Worm (Caenorhabditis elegans): ENCODE measurements around the gene C16C4.17.

Gene C16C4.17

ce11 chrII:1819944-1820570 lies 44.3 kb upstream of the C16C4.17 start, which contains the start of gene fbxc-19 (continued):
- TF ChIP-seq zag-1 (tag; optimal IDR thresholded peaks at IDR 0.05) (no peak), lin-39 (tag; optimal IDR thresholded peaks at IDR 0.05) (no peak), jun-1 (tag; optimal IDR thresholded peaks at IDR 0.05) (peak; percentile 75), efl-1 (optimal IDR thresholded peaks at IDR 0.05) (peak; percentile 77 to 78), efl-1 (GFP tag; optimal IDR thresholded peaks at IDR 0.05 in 1 of 2) (peak; percentile 63 to 94), snpc-4 (tag; optimal IDR thresholded peaks at IDR 0.05) (peak; percentile 45), elt-2 (tag; optimal IDR thresholded peaks at IDR 0.05) (peak; percentile 100), nhr-71 (tag; optimal IDR thresholded peaks at IDR 0.05) (peak; percentile 72), sox-4 (tag; optimal IDR thresholded peaks at IDR 0.05) (no peak), nhr-11 (tag; optimal IDR thresholded peaks at IDR 0.05) (peak; percentile 63), nhr-77 (tag; optimal IDR thresholded peaks at IDR 0.05) (peak; percentile 38), lin-13 (GFP tag; optimal IDR thresholded peaks at IDR 0.05) (peak; percentile 40), mep-1 (tag; optimal IDR thresholded peaks at IDR 0.05) (peak; percentile 58), fkh-8 (tag; optimal IDR thresholded peaks at IDR 0.05) (no peak), unc-86 (tag; optimal IDR thresholded peaks at IDR 0.05) (no peak), lin-15B (tag; optimal IDR thresholded peaks at IDR 0.05) (peak; percentile 4), alr-1 (tag; optimal IDR thresholded peaks at IDR 0.05; ENCODE audit: borderline replicate concordance) (no peak), tbx-2 (tag; optimal IDR thresholded peaks at IDR 0.05) (peak; percentile 34), ces-1 (GFP tag; optimal IDR thresholded peaks at IDR 0.05) (no peak), nhr-19 (GFP tag; conservative IDR thresholded peaks at IDR 0.05) (peak; percentile 37), tlp-1 (tag; optimal IDR thresholded peaks at IDR 0.05) (peak; percentile 81), nhr-237 (tag; optimal IDR thresholded peaks at IDR 0.05) (peak; percentile 64), skn-1 (tag; optimal IDR thresholded peaks at IDR 0.05) (peak; percentile 91), lin-14 (GFP tag; optimal IDR thresholded peaks at IDR 0.05) (peak; percentile 73), nhr-20 (tag; optimal IDR thresholded peaks at IDR 0.05) (peak; percentile 60), C16A3.4 (tag; optimal IDR thresholded peaks at IDR 0.05) (peak; percentile 34), sptf-1 (tag; optimal IDR thresholded peaks at IDR 0.05) (no peak), blmp-1 (tag; optimal IDR thresholded peaks at IDR 0.05) (peak; percentile 35), egl-13 (tag; optimal IDR thresholded peaks at IDR 0.05) (no peak), lir-3 (tag; optimal IDR thresholded peaks at IDR 0.05; ENCODE audit: poor library complexity) (peak; percentile 38), lsy-2 (tag; optimal IDR thresholded peaks at IDR 0.05) (peak; percentile 67 to 79), C04F5.9 (tag; optimal IDR thresholded peaks at IDR 0.05) (no peak), F16B12.6 (tag; optimal IDR thresholded peaks at IDR 0.05) (peak; percentile 22), irx-1 (tag; optimal IDR thresholded peaks at IDR 0.05) (no peak), elt-3 (tag; optimal IDR thresholded peaks at IDR 0.05) (peak in 3 of 6 experiments; percentile 60 to 96 (median 89)), swsn-7 (tag; optimal IDR thresholded peaks at IDR 0.05) (peak; percentile 34), nhr-90 (tag; optimal IDR thresholded peaks at IDR 0.05; ENCODE audit: poor library complexity) (peak; percentile 53)

ce11 chrII:1820774-1821173 lies 43.6 kb upstream of the C16C4.17 start, which contains the start of gene fbxa-3:
Gene fbxa-3 (minus strand): TSS chrII:1820874.
- TF ChIP-seq hlh-4 (tag; optimal IDR thresholded peaks at IDR 0.05) (no peak), rnt-1 (tag; optimal IDR thresholded peaks at IDR 0.05) (no peak), ztf-11 (tag; optimal IDR thresholded peaks at IDR 0.05) (no peak), hlh-17 (GFP tag; optimal IDR thresholded peaks at IDR 0.05; ENCODE audit: borderline replicate concordance) (no peak), ceh-63 (GFP tag; optimal IDR thresholded peaks at IDR 0.05) (no peak), nhr-28 (tag; optimal IDR thresholded peaks at IDR 0.05) (no peak), nhr-19 (GFP tag; conservative IDR thresholded peaks at IDR 0.05) (no peak), snpc-4 (tag; optimal IDR thresholded peaks at IDR 0.05) (no peak), fkh-10 (GFP tag; optimal IDR thresholded peaks at IDR 0.05) (no peak), nhr-77 (tag; optimal IDR thresholded peaks at IDR 0.05) (no peak), alr-1 (tag; optimal IDR thresholded peaks at IDR 0.05; ENCODE audit: borderline replicate concordance) (no peak), unc-98 (GFP tag; IDR thresholded peaks at IDR 0.05) (no peak), sup-37 (GFP tag; optimal IDR thresholded peaks at IDR 0.05) (no peak), mab-9 (GFP tag; IDR thresholded peaks at IDR 0.05) (no peak), lir-3 (tag; optimal IDR thresholded peaks at IDR 0.05; ENCODE audit: poor library complexity) (no peak), elt-2 (tag; optimal IDR thresholded peaks at IDR 0.05) (no peak)
